Worm (Caenorhabditis elegans): ENCODE data around the gene B0478.3.

DNA sequence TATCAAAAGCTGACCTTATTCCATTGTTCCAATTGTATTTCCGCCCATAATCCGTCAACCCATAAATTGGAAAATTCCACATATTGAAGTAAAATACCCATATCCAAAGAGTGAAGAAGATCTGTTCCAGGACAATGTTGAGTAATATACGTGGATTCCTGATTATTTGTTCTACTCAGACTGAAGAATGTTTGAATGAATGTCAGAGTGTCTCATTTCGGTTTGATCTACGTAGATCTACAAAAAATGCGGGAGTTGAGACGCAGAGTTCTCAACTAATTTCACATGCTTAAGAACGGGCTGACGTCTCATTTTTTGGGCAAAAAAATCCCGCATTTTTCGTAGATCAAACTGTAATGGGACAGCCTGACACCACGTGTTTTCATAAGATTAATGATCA, 8.0 kb upstream of the B0478.3 start, which contains the start of gene nhr-249:
- TF ChIP-seq ceh-16 (tag; optimal IDR thresholded peaks at IDR 0.05) (no peak), elt-1 (tag; optimal IDR thresholded peaks at IDR 0.05) (no peak), ama-1 (optimal IDR thresholded peaks at IDR 0.05) (no peak), ceh-82 (tag; optimal IDR thresholded peaks at IDR 0.05) (no peak)

Data from whole organism, L3 larva.